Worm (Caenorhabditis elegans): Measurements from ENCODE around the gene sel-10.

sel-10 gene

ce11 chrV:13780902-13781301 lies 38.3 kb upstream of the sel-10 start:
- no peak for TF ChIP-seq set-16 (GFP tag; IDR thresholded peaks at IDR 0.05)
- TF ChIP-seq unc-62 (GFP tag; optimal IDR thresholded peaks at IDR 0.05 in 1 of 2), result peak in 1 of 2 experiments; percentile 97
- TF ChIP-seq unc-62 (tag; optimal IDR thresholded peaks at IDR 0.05), result no peak

- TF ChIP-seq aha-1 (tag), result peak; percentile 95
- peak; percentile 19 for TF ChIP-seq nhr-10 (tag; optimal IDR thresholded peaks at IDR 0.05)
- TF ChIP-seq pqm-1 (tag; optimal IDR thresholded peaks at IDR 0.05), result peak; percentile 12
- no peak for TF ChIP-seq daf-16 (GFP tag; optimal IDR thresholded peaks at IDR 0.05)
- TF ChIP-seq daf-16 (tag; optimal IDR thresholded peaks at IDR 0.05), result peak; percentile 74
- TF ChIP-seq dve-1 (tag; optimal IDR thresholded peaks at IDR 0.05; ENCODE audit: insufficient read depth), result peak; percentile 17
- TF ChIP-seq nhr-77 (tag; optimal IDR thresholded peaks at IDR 0.05), result peak; percentile 55
- peak; percentile 95 for TF ChIP-seq nhr-28 (tag; optimal IDR thresholded peaks at IDR 0.05)
- peak; percentile 23 for TF ChIP-seq hlh-30 (tag; optimal IDR thresholded peaks at IDR 0.05; ENCODE audit: insufficient read depth)
- no peak for TF ChIP-seq unc-130 (GFP tag; optimal IDR thresholded peaks at IDR 0.05)
- TF ChIP-seq fkh-10 (GFP tag; optimal IDR thresholded peaks at IDR 0.05), result no peak
- peak; percentile 56 for TF ChIP-seq dmd-6 (GFP tag; IDR thresholded peaks at IDR 0.05)
- TF ChIP-seq hlh-11 (tag; optimal IDR thresholded peaks at IDR 0.05), result peak; percentile 20
- TF ChIP-seq T20F7.1 (GFP tag; optimal IDR thresholded peaks at IDR 0.05), result peak; percentile 28
- no peak for TF ChIP-seq nhr-111 (GFP tag; optimal IDR thresholded peaks at IDR 0.05)
These were observed 37.0 kb upstream of the sel-10 start, which contains the start of gene decr-1.1 for ce11 chrV:13782190-13782589. Gene decr-1.1 (plus strand): TSS chrV:13782399.

- peak; percentile 84 for TF ChIP-seq aha-1 (tag)
- TF ChIP-seq daf-16 (GFP tag; optimal IDR thresholded peaks at IDR 0.05), result no peak
- no peak for TF ChIP-seq daf-16 (tag; optimal IDR thresholded peaks at IDR 0.05)
- no peak for TF ChIP-seq ceh-82 (tag; optimal IDR thresholded peaks at IDR 0.05)
- peak in 1 of 2 experiments; percentile 51 for TF ChIP-seq unc-62 (GFP tag; optimal IDR thresholded peaks at IDR 0.05 in 1 of 2)
- TF ChIP-seq unc-62 (tag; optimal IDR thresholded peaks at IDR 0.05), result no peak
These were observed 33.4 kb upstream of the sel-10 start for ce11 chrV:13785767-13786166.

- TF ChIP-seq nhr-11 (tag; optimal IDR thresholded peaks at IDR 0.05), result no peak
- TF ChIP-seq nhr-41 (GFP tag; IDR thresholded peaks at IDR 0.05), result no peak
- TF ChIP-seq daf-16 (GFP tag; optimal IDR thresholded peaks at IDR 0.05), result no peak
- peak; percentile 85 for TF ChIP-seq daf-16 (tag; optimal IDR thresholded peaks at IDR 0.05)
- TF ChIP-seq spr-1 (tag; optimal IDR thresholded peaks at IDR 0.05), result no peak
- no peak for TF ChIP-seq dpl-1 (GFP tag; optimal IDR thresholded peaks at IDR 0.05)
- TF ChIP-seq mes-2 (tag; optimal IDR thresholded peaks at IDR 0.05; ENCODE audit: poor library complexity, severe bottlenecking), result peak; percentile 57
- TF ChIP-seq nhr-6 (tag; optimal IDR thresholded peaks at IDR 0.05), result peak; percentile 78
- TF ChIP-seq lin-13 (GFP tag; optimal IDR thresholded peaks at IDR 0.05), result no peak
- no peak for TF ChIP-seq pha-4 (GFP tag; IDR thresholded peaks at IDR 0.05)
- TF ChIP-seq pha-4 (tag; optimal IDR thresholded peaks at IDR 0.05), result no peak
- TF ChIP-seq php-3 (GFP tag; IDR thresholded peaks at IDR 0.05), result no peak
- no peak for TF ChIP-seq Y48G9A.11 (GFP tag; IDR thresholded peaks at IDR 0.05)
- peak; percentile 87 for TF ChIP-seq dve-1 (tag; optimal IDR thresholded peaks at IDR 0.05; ENCODE audit: insufficient read depth)
- TF ChIP-seq daf-19 (GFP tag; conservative IDR thresholded peaks at IDR 0.05), result no peak
- no peak for TF ChIP-seq ZK546.5 (tag; optimal IDR thresholded peaks at IDR 0.05)
- TF ChIP-seq zip-11 (GFP tag; IDR thresholded peaks at IDR 0.05), result no peak
- no peak for TF ChIP-seq Y105C5A.15 (GFP tag; IDR thresholded peaks at IDR 0.05)
- peak; percentile 9 for TF ChIP-seq rbr-2 (tag; optimal IDR thresholded peaks at IDR 0.05)
- TF ChIP-seq Y75B8A.6 (GFP tag; IDR thresholded peaks at IDR 0.05), result no peak
- no peak for TF ChIP-seq lin-15B (tag; optimal IDR thresholded peaks at IDR 0.05)
- TF ChIP-seq unc-62 (GFP tag; optimal IDR thresholded peaks at IDR 0.05 in 1 of 2), result peak in 1 of 2 experiments; percentile 71
- no peak for TF ChIP-seq unc-62 (tag; optimal IDR thresholded peaks at IDR 0.05)
- TF ChIP-seq madf-9 (GFP tag; conservative IDR thresholded peaks at IDR 0.05), result no peak
- peak; percentile 74 for TF ChIP-seq nhr-28 (tag; optimal IDR thresholded peaks at IDR 0.05)
- TF ChIP-seq unc-130 (GFP tag; optimal IDR thresholded peaks at IDR 0.05), result peak; percentile 3
- TF ChIP-seq duxl-1 (tag; optimal IDR thresholded peaks at IDR 0.05; ENCODE audit: poor library complexity), result no peak
- peak; percentile 77 for TF ChIP-seq hlh-11 (tag; optimal IDR thresholded peaks at IDR 0.05)
- TF ChIP-seq F26F4.8 (GFP tag; conservative IDR thresholded peaks at IDR 0.05), result no peak
- no peak for TF ChIP-seq nhr-25 (tag; optimal IDR thresholded peaks at IDR 0.05; ENCODE audit: borderline replicate concordance, insufficient read depth)
- no peak for TF ChIP-seq arid-1 (GFP tag; conservative IDR thresholded peaks at IDR 0.05)
- 0 out of 2 replicates have a peak, but pooled peaks have one; percentile 31 for TF ChIP-seq lin-38 (GFP tag; IDR thresholded peaks at IDR 0.05)
These were observed 31.8 kb upstream of the sel-10 start, which contains the start of the genes F53C11.4 and F53C11.5 for ce11 chrV:13787225-13787898. Gene F53C11.4 (minus strand): TSS chrV:13787352. Gene F53C11.5 (plus strand): TSS chrV:13787549.
